Worm (Caenorhabditis elegans) whole organism, L4/young adult: Measurements from ENCODE around the gene C01G10.10.

ENCODE experiments used
- W03F9.2 ChIP-seq: fragments of 150-350 bp; optimal IDR thresholded peaks from 2 replicates; lab custom pipeline; 2014; ENCODE audit warnings: missing biosample characterization, missing genetic modification characterization
- dao-5 ChIP-seq: sonication (generic microtip); optimal IDR thresholded peaks from 2 replicates; lab custom pipeline; 2016; ENCODE audit warnings: missing genotype, missing genetic modification characterization, moderate library complexity, missing compliant biosample characterization
- him-1 ChIP-seq: sonication (generic microtip); optimal IDR thresholded peaks from 2 replicates; lab custom pipeline; 2016; ENCODE audit warnings: missing genotype, missing genetic modification reagents, missing genetic modification characterization, missing compliant biosample characterization

The C01G10.10 gene

ce11 chrV:15067165-15067564 is 15.1 kb downstream of the C01G10.10 start, which contains the start of gene C25D7.10:
TSS of gene C25D7.10 (plus strand) at chrV:15067465.
- TF ChIP-seq him-1 (tag; lab: Kevin White, UChicago) (no peak), W03F9.2 (tag; lab: Kevin White, UChicago) (no peak), dao-5 (tag; lab: Kevin White, UChicago) (no peak)

- TF ChIP-seq him-1 (tag; lab: Kevin White, UChicago) (no peak), W03F9.2 (tag; lab: Kevin White, UChicago) (no peak), dao-5 (tag; lab: Kevin White, UChicago) (no peak)
Observed at ce11 chrV:15065837-15066348, 16.3 kb downstream of the C01G10.10 start, which contains the start of gene otub-1. TSS of gene otub-1 (plus strand) at chrV:15066298.

- TF ChIP-seq him-1 (tag; lab: Kevin White, UChicago) (no peak), W03F9.2 (tag; lab: Kevin White, UChicago) (no peak), dao-5 (tag; lab: Kevin White, UChicago) (no peak)
Observed at ce11 chrV:15065068-15065744, 17.0 kb downstream of the C01G10.10 start, which contains the start of gene C25D7.9. TSS of gene C25D7.9 (plus strand) at chrV:15065135.

- TF ChIP-seq him-1 (tag; lab: Kevin White, UChicago) (no peak), W03F9.2 (tag; lab: Kevin White, UChicago) (no peak)
Observed at ce11 chrV:15063987-15064386, 18.3 kb downstream of the C01G10.10 start, which contains the start of gene rap-2. TSS of gene rap-2 (minus strand) at chrV:15064087.

- TF ChIP-seq W03F9.2 (tag; lab: Kevin White, UChicago) = no peak
- no peak for TF ChIP-seq dao-5 (tag; lab: Kevin White, UChicago)
Observed at ce11 chrV:15060595-15060994, 21.6 kb downstream of the C01G10.10 start.

- TF ChIP-seq him-1 (tag; lab: Kevin White, UChicago) (no peak), W03F9.2 (tag; lab: Kevin White, UChicago) (peak; percentile 32), dao-5 (tag; lab: Kevin White, UChicago) (no peak)
Observed at ce11 chrV:15059534-15059933, 22.7 kb downstream of the C01G10.10 start, which contains the start of the genes mcm-3 and C25D7.15. TSS of gene mcm-3 (minus strand) at chrV:15059599. TSS of gene C25D7.15 (plus strand) at chrV:15059808.

ce11 chrV:15058965-15059364 is 23.3 kb downstream of the C01G10.10 start:
- TF ChIP-seq him-1 (tag; lab: Kevin White, UChicago) (no peak), dao-5 (tag; lab: Kevin White, UChicago) (no peak), W03F9.2 (tag; lab: Kevin White, UChicago) (no peak)

- TF ChIP-seq W03F9.2 (tag; lab: Kevin White, UChicago) = no peak
- no peak for TF ChIP-seq him-1 (tag; lab: Kevin White, UChicago)
- TF ChIP-seq dao-5 (tag; lab: Kevin White, UChicago) = no peak
Observed at ce11 chrV:15058423-15058822, 23.8 kb downstream of the C01G10.10 start.

- TF ChIP-seq W03F9.2 (tag; lab: Kevin White, UChicago) (no peak), him-1 (tag; lab: Kevin White, UChicago) (no peak), dao-5 (tag; lab: Kevin White, UChicago) (no peak)
Observed at ce11 chrV:15057724-15058123, 24.5 kb downstream of the C01G10.10 start.

- no peak for TF ChIP-seq him-1 (tag; lab: Kevin White, UChicago)
Observed at ce11 chrV:15056346-15056839, 25.8 kb downstream of the C01G10.10 start.

- TF ChIP-seq W03F9.2 (tag; lab: Kevin White, UChicago) (no peak), him-1 (tag; lab: Kevin White, UChicago) (no peak), dao-5 (tag; lab: Kevin White, UChicago) (no peak)
Observed at ce11 chrV:15055873-15056272, 26.4 kb downstream of the C01G10.10 start, which contains the start of gene C25D7.16. TSS of gene C25D7.16 (plus strand) at chrV:15056173.

ce11 chrV:15054733-15055132 is 27.5 kb downstream of the C01G10.10 start:
- TF ChIP-seq dao-5 (tag; lab: Kevin White, UChicago) = no peak
- no peak for TF ChIP-seq him-1 (tag; lab: Kevin White, UChicago)
- TF ChIP-seq W03F9.2 (tag; lab: Kevin White, UChicago) = no peak

ce11 chrV:15052368-15052767 is 29.9 kb downstream of the C01G10.10 start, which contains the start of the genes fbxa-82 and C25D7.5:
TSS of gene fbxa-82 (minus strand) at chrV:15052530.
TSS of gene C25D7.5 (plus strand) at chrV:15052650.
- no peak for TF ChIP-seq dao-5 (tag; lab: Kevin White, UChicago)
- no peak for TF ChIP-seq W03F9.2 (tag; lab: Kevin White, UChicago)
